Worm (Caenorhabditis elegans) whole organism, mixed stage, embryonic: ENCODE results near the gene Y39E4B.11.

Experiments
- bed-3 ChIP-seq: fragments of 200-800 bp; sonication (Bioruptor generic); optimal IDR thresholded peaks from 3 replicates; lab custom pipeline; 2018; ENCODE audit warnings: mild to moderate bottlenecking, missing genetic modification characterization, moderate library complexity, missing compliant biosample characterization
- ces-1 ChIP-seq: fragments of 150-350 bp; optimal IDR thresholded peaks from 2 replicates; lab custom pipeline; 2014; ENCODE audit warnings: missing biosample characterization, missing genetic modification reagents, missing genetic modification characterization
- cnd-1 ChIP-seq: fragments of 200-800 bp; sonication (Bioruptor generic); optimal IDR thresholded peaks from 2 replicates; lab custom pipeline; 2018; ENCODE audit warnings: mild to moderate bottlenecking, missing genetic modification characterization, missing compliant biosample characterization
- elt-1 ChIP-seq: sonication (generic microtip); optimal IDR thresholded peaks from 2 replicates; lab custom pipeline; 2017; ENCODE audit warnings: missing genetic modification characterization, mild to moderate bottlenecking, missing compliant biosample characterization, antibody characterized with exemption, moderate library complexity, borderline replicate concordance; ENCODE audit not compliant: insufficient read depth
- elt-3 ChIP-seq: fragments of 150-350 bp; optimal IDR thresholded peaks from 2 replicates; lab custom pipeline; 2014; ENCODE audit warnings: missing biosample characterization, missing genetic modification characterization
- lin-13 ChIP-seq: fragments of 150-350 bp; optimal IDR thresholded peaks from 2 replicates; lab custom pipeline; 2014; ENCODE audit warnings: missing biosample characterization, missing genetic modification characterization
- lsy-2 ChIP-seq: fragments of 150-350 bp; optimal IDR thresholded peaks from 2 replicates; lab custom pipeline; 2014; ENCODE audit warnings: missing biosample characterization, missing genetic modification characterization
- nhr-12 ChIP-seq: fragments of 150-350 bp; optimal IDR thresholded peaks from 2 replicates; lab custom pipeline; 2014; ENCODE audit warnings: missing biosample characterization, missing genetic modification characterization
- nhr-237 ChIP-seq: fragments of 150-350 bp; optimal IDR thresholded peaks from 2 replicates; lab custom pipeline; 2014; ENCODE audit warnings: missing biosample characterization, missing genetic modification characterization
- pha-4 ChIP-seq: fragments of 150-350 bp; optimal IDR thresholded peaks from 2 replicates; lab custom pipeline; 2018; ENCODE audit warnings: missing biosample characterization, missing genetic modification reagents, missing genetic modification characterization
- unc-39 ChIP-seq: fragments of 150-350 bp; optimal IDR thresholded peaks from 2 replicates; lab custom pipeline; 2014; ENCODE audit warnings: missing biosample characterization, missing genetic modification characterization
- unc-62 ChIP-seq: fragments of 150-350 bp; optimal IDR thresholded peaks from 2 replicates; lab custom pipeline; 2014; ENCODE audit warnings: missing biosample characterization, missing genetic modification reagents, missing genetic modification characterization
- ztf-11 ChIP-seq: fragments of 150-350 bp; optimal IDR thresholded peaks from 2 replicates; lab custom pipeline; 2014; ENCODE audit warnings: missing biosample characterization, missing genetic modification characterization

- TF ChIP-seq unc-39 (no peak), unc-62 (no peak), ztf-11 (tag; lab: Kevin White, UChicago) (no peak), nhr-237 (no peak), lsy-2 (tag; lab: Kevin White, UChicago) (no peak), cnd-1 (tag; lab: Kevin White, UChicago) (no peak), elt-3 (tag; lab: Kevin White, UChicago) (no peak), nhr-12 (tag; lab: Kevin White, UChicago) (no peak), lin-13 (tag; lab: Kevin White, UChicago) (no peak), ces-1 (no peak), bed-3 (GFP tag; lab: Kevin White, UChicago) (no peak), elt-1 (tag; lab: Kevin White, UChicago) (no peak), pha-4 (tag; lab: Kevin White, UChicago) (no peak)
These were observed 3.7 kb upstream of the Y39E4B.11 start for ce11 chrIII:13201079-13201478.
